Worm (Caenorhabditis elegans): Measurements from ENCODE around the gene hum-10.

ce11 chrX:4809753-4810424 is 27.8 kb upstream of the hum-10 start:
- TF ChIP-seq ceh-22 (tag; optimal IDR thresholded peaks at IDR 0.05) (no peak), fkh-10 (GFP tag; optimal IDR thresholded peaks at IDR 0.05) (no peak), pha-4 (tag; optimal IDR thresholded peaks at IDR 0.05) (no peak)

All from whole organism, late embryonic.